Worm (Caenorhabditis elegans): Measurements from ENCODE around the gene seb-3.

The seb-3 gene

DNA sequence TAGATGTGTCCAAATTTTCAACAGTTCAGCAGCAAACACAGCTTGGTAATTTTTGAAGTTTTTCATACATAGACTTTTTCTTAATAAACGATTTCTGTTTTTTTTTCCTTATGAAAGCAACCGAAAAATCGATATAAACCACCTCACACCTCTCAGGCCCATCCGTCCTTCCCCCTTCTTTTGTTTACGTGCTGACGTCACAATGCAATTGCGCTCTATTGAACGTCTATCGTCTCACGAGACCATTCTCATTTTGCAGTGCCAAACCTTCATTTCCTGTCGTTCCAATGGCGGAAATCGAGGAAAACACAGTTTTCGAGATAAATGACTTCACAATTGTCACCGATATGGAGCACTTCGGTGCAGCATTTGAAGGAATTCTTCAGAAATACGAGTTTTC, 42.8 kb upstream of the seb-3 start, which contains the start of gene rbg-1:
rbg-1 (plus strand) TSS at position 260 of the 400 bp plus-strand sequence.
- TF ChIP-seq ceh-79 (tag; optimal IDR thresholded peaks at IDR 0.05) = no peak
- peak; percentile 75 for TF ChIP-seq attf-5 (GFP tag; optimal IDR thresholded peaks at IDR 0.05)
- no peak for TF ChIP-seq ceh-58 (GFP tag; IDR thresholded peaks at IDR 0.05)
- TF ChIP-seq mcd-1 (GFP tag; IDR thresholded peaks at IDR 0.05) = peak; percentile 92
- no peak for TF ChIP-seq Y67H2A.10 (GFP tag; conservative IDR thresholded peaks at IDR 0.05)
- no peak for TF ChIP-seq hlh-26 (GFP tag; conservative IDR thresholded peaks at IDR 0.05)
- no peak for TF ChIP-seq die-1 (tag; optimal IDR thresholded peaks at IDR 0.05)
- TF ChIP-seq Y53F4B.3 (GFP tag; IDR thresholded peaks at IDR 0.05) = no peak
- no peak for TF ChIP-seq athp-1 (tag; optimal IDR thresholded peaks at IDR 0.05)
- no peak for TF ChIP-seq sdz-38 (tag; optimal IDR thresholded peaks at IDR 0.05)
- no peak for TF ChIP-seq chd-7 (tag; optimal IDR thresholded peaks at IDR 0.05)
- TF ChIP-seq egrh-3 (GFP tag; IDR thresholded peaks at IDR 0.05) = no peak
- no peak for TF ChIP-seq dpl-1 (GFP tag; optimal IDR thresholded peaks at IDR 0.05)
- no peak for TF ChIP-seq sea-2 (GFP tag; IDR thresholded peaks at IDR 0.05)
- TF ChIP-seq mel-28 (tag; optimal IDR thresholded peaks at IDR 0.05; ENCODE audit: borderline replicate concordance) = no peak
- TF ChIP-seq nhr-80 (tag; optimal IDR thresholded peaks at IDR 0.05) = peak; percentile 65
- no peak for TF ChIP-seq snpc-4 (GFP tag; optimal IDR thresholded peaks at IDR 0.05)
- peak in 3 of 4 experiments; percentile 17 to 43 (median 24) for TF ChIP-seq snpc-4 (tag; optimal IDR thresholded peaks at IDR 0.05)
- no peak for TF ChIP-seq F52B5.7 (tag; optimal IDR thresholded peaks at IDR 0.05)
- no peak for TF ChIP-seq lsy-27 (tag; optimal IDR thresholded peaks at IDR 0.05; ENCODE audit: borderline replicate concordance, insufficient read depth)
- TF ChIP-seq him-1 (tag; optimal IDR thresholded peaks at IDR 0.05) = no peak
- TF ChIP-seq aptf-2 (GFP tag; conservative IDR thresholded peaks at IDR 0.05) = no peak
- peak; percentile 3 for TF ChIP-seq ZK185.1 (tag; optimal IDR thresholded peaks at IDR 0.05; ENCODE audit: poor library complexity, severe bottlenecking)
- TF ChIP-seq tbx-9 (tag; optimal IDR thresholded peaks at IDR 0.05; ENCODE audit: borderline replicate concordance) = no peak
- TF ChIP-seq T26A5.8 (tag; optimal IDR thresholded peaks at IDR 0.05) = no peak
- no peak for TF ChIP-seq nfya-1 (tag; optimal IDR thresholded peaks at IDR 0.05; ENCODE audit: borderline replicate concordance, insufficient read depth)
- 0 out of 2 replicates have a peak, but pooled peaks have one; percentile 11 for TF ChIP-seq zfh-2 (GFP tag; conservative IDR thresholded peaks at IDR 0.05)
- peak; percentile 60 for TF ChIP-seq K12H6.12 (tag; optimal IDR thresholded peaks at IDR 0.05)
- TF ChIP-seq egl-18 (GFP tag; IDR thresholded peaks at IDR 0.05) = no peak
- TF ChIP-seq let-526 (GFP tag; IDR thresholded peaks at IDR 0.05) = no peak
- 0 out of 2 replicates have a peak, but pooled peaks have one; percentile 33 for TF ChIP-seq B0336.3 (GFP tag; IDR thresholded peaks at IDR 0.05)
- TF ChIP-seq K11D2.4 (GFP tag; IDR thresholded peaks at IDR 0.05) = 0 out of 2 replicates have a peak, but pooled peaks have one; percentile 38
- TF ChIP-seq gei-17 (GFP tag; optimal IDR thresholded peaks at IDR 0.05) = no peak
- no peak for TF ChIP-seq F10E7.11 (tag; optimal IDR thresholded peaks at IDR 0.05)
- peak; percentile 49 for TF ChIP-seq ztf-26 (tag; optimal IDR thresholded peaks at IDR 0.05)
- TF ChIP-seq snpc-1.1 (tag; optimal IDR thresholded peaks at IDR 0.05; ENCODE audit: insufficient read depth) = no peak
- peak in 1 of 3 experiments; percentile 12 for TF ChIP-seq lin-35 (GFP tag; optimal IDR thresholded peaks at IDR 0.05)
- no peak for TF ChIP-seq ztf-3 (GFP tag; optimal IDR thresholded peaks at IDR 0.05)
- TF ChIP-seq ekl-4 (GFP tag; IDR thresholded peaks at IDR 0.05) = no peak; the same call in 1 of the 2 replicates
- TF ChIP-seq F23B12.7 (tag; optimal IDR thresholded peaks at IDR 0.05; ENCODE audit: insufficient read depth) = peak; percentile 34
- TF ChIP-seq cebp-1 (GFP tag; IDR thresholded peaks at IDR 0.05) = no peak
- peak; percentile 78 for TF ChIP-seq cebp-1 (tag; optimal IDR thresholded peaks at IDR 0.05)
- peak; percentile 49; the same call in 1 of the 2 replicates for TF ChIP-seq pbrm-1 (GFP tag; IDR thresholded peaks at IDR 0.05)
- TF ChIP-seq tlf-1 (GFP tag; optimal IDR thresholded peaks at IDR 0.05) = no peak
- no peak for TF ChIP-seq nfya-2 (GFP tag; IDR thresholded peaks at IDR 0.05)
- TF ChIP-seq hmg-1.2 (GFP tag; IDR thresholded peaks at IDR 0.05) = peak; percentile 18; the same call in 1 of the 2 replicates
- TF ChIP-seq ztf-22 (GFP tag; optimal IDR thresholded peaks at IDR 0.05) = no peak
- TF ChIP-seq madf-3 (GFP tag; IDR thresholded peaks at IDR 0.05) = no peak

Measured in whole organism, young adult.